In the genomic region with DNA sequence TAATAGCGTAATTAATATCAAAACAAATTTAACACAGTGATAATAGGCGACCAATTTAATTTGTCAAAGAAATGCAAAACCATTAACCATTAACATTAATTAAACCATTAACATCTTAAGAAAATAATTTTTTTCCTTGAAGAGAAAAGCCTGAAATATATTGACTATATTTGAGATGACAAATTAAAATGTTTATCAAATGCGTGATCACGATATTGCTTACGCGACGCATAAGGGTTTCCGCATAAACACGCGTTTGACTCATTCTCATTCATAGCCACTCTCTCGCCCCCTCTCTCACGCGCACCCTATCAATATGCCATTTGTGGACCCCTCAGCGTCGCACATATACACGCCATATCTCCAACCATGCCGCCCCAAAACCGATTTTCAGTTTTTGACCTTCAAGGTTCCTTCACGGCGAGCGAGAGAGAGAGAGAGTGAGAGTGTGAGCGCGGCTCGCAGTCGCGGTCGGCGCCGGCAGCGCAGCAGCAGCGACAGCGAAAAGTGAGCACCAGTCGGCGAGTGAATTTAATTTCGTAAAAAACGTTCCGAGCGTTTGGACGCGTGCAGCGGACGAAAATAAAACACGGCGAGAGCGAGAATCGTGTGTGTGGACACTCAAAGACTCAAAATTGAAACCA, we compare ENCODE assay signal across 5 fruit fly cellular contexts.
TF ChIP-seq lines count a peak whose summit lies in the region.

A gene (plus strand): TSS at position 317 of the 644 bp plus-strand sequence.

TF ChIP-seq in whole organism, adult, 20 proteins besides CTCF, POLR2A, EP300 and RAD21 (continued from another document):
- TF ChIP-seq toe (GFP tag; optimal IDR thresholded peaks at IDR 0.05; lab: Kevin White, UChicago), result peak; percentile 95
- TF ChIP-seq tj (GFP tag; optimal IDR thresholded peaks at IDR 0.05; lab: Kevin White, UChicago), result peak; percentile 97
- peak; percentile 95 for TF ChIP-seq pad (GFP tag; optimal IDR thresholded peaks at IDR 0.05; lab: Kevin White, UChicago)
- peak; percentile 88 for TF ChIP-seq Mnt (GFP tag; optimal IDR thresholded peaks at IDR 0.05; lab: Kevin White, UChicago)
- TF ChIP-seq bab1 (GFP tag; optimal IDR thresholded peaks at IDR 0.05; lab: Kevin White, UChicago), result peak; percentile 99
TF ChIP-seq in whole organism, adult: peak in this region for 19.

TF ChIP-seq in whole organism, embryonic, 481 proteins besides CTCF, POLR2A, EP300 and RAD21 (continued from another document and continues in another):
- peak; percentile 93 for TF ChIP-seq en (GFP tag; optimal IDR thresholded peaks at IDR 0.05; lab: Kevin White, UChicago)
- TF ChIP-seq CG2129 (GFP tag; IDR thresholded peaks at IDR 0.05; lab: Robert Waterston, UW; ENCODE audit: partially characterized antibody), result no peak
- peak; percentile 89 for TF ChIP-seq vfl (GFP tag; optimal IDR thresholded peaks at IDR 0.05; lab: Kevin White, UChicago)
- TF ChIP-seq dm (GFP tag; optimal IDR thresholded peaks at IDR 0.05; lab: Kevin White, UChicago), result peak; percentile 84
- peak; percentile 96 for TF ChIP-seq CG1233 (GFP tag; optimal IDR thresholded peaks at IDR 0.05; lab: Kevin White, UChicago)
- peak; percentile 96 for TF ChIP-seq dysf (GFP tag; IDR thresholded peaks at IDR 0.05; lab: Robert Waterston, UW)
- TF ChIP-seq cg (GFP tag; optimal IDR thresholded peaks at IDR 0.05; lab: Kevin White, UChicago), result peak; percentile 70
- peak; percentile 79 for TF ChIP-seq wek (GFP tag; optimal IDR thresholded peaks at IDR 0.05; lab: Kevin White, UChicago)
- TF ChIP-seq CG12071 (GFP tag; optimal IDR thresholded peaks at IDR 0.05; lab: Kevin White, UChicago), result peak; percentile 94
- TF ChIP-seq sim (GFP tag; IDR thresholded peaks at IDR 0.05; lab: Robert Waterston, UW), result peak; percentile 72
- peak; percentile 39 for TF ChIP-seq CG1832 (GFP tag; optimal IDR thresholded peaks at IDR 0.05; lab: Kevin White, UChicago)
- peak; percentile 93 for TF ChIP-seq abd-A (tag; optimal IDR thresholded peaks at IDR 0.05; lab: Kevin White, UChicago)
- peak; percentile 98 for TF ChIP-seq CG12299 (tag; optimal IDR thresholded peaks at IDR 0.05; lab: Kevin White, UChicago)
- peak; percentile 99 for TF ChIP-seq Fer1 (GFP tag; optimal IDR thresholded peaks at IDR 0.05; lab: Kevin White, UChicago)
- TF ChIP-seq Hmx (GFP tag; optimal IDR thresholded peaks at IDR 0.05; lab: Kevin White, UChicago), result peak; percentile 91
- TF ChIP-seq Hey (tag; optimal IDR thresholded peaks at IDR 0.05; lab: Kevin White, UChicago), result peak; percentile 93
- TF ChIP-seq CG34224 (GFP tag; IDR thresholded peaks at IDR 0.05; lab: Robert Waterston, UW; ENCODE audit: partially characterized antibody), result peak; percentile 60
- peak; percentile 88 for TF ChIP-seq Drgx (GFP tag; IDR thresholded peaks at IDR 0.05; lab: Robert Waterston, UW)
- TF ChIP-seq crc (GFP tag; optimal IDR thresholded peaks at IDR 0.05; lab: Kevin White, UChicago), result peak; percentile 93
- peak; percentile 92 for TF ChIP-seq CG5180 (GFP tag; optimal IDR thresholded peaks at IDR 0.05; lab: Kevin White, UChicago)
- peak; percentile 97 for TF ChIP-seq Fer3 (tag; optimal IDR thresholded peaks at IDR 0.05; lab: Kevin White, UChicago)
- peak; percentile 90 for TF ChIP-seq CG15514 (GFP tag; optimal IDR thresholded peaks at IDR 0.05; lab: Kevin White, UChicago)
- peak; percentile 47 for TF ChIP-seq sna (GFP tag; IDR thresholded peaks at IDR 0.05; lab: Robert Waterston, UW; ENCODE audit: partially characterized antibody)
- TF ChIP-seq hbn (GFP tag; IDR thresholded peaks at IDR 0.05; lab: Robert Waterston, UW; ENCODE audit: partially characterized antibody), result no peak
- TF ChIP-seq gsb-n (tag; optimal IDR thresholded peaks at IDR 0.05; lab: Kevin White, UChicago), result peak; percentile 95
- no peak for TF ChIP-seq nerfin-2 (GFP tag; IDR thresholded peaks at IDR 0.05; lab: Robert Waterston, UW; ENCODE audit: partially characterized antibody)
- peak; percentile 95 for TF ChIP-seq sqz (GFP tag; optimal IDR thresholded peaks at IDR 0.05; lab: Kevin White, UChicago)
- TF ChIP-seq Fer2 (tag; optimal IDR thresholded peaks at IDR 0.05; lab: Kevin White, UChicago), result peak; percentile 96

TF ChIP-seq in whole organism, prepupa, 60 proteins besides CTCF, POLR2A, EP300 and RAD21 (continued from another document and continues in another):
- TF ChIP-seq ss (GFP tag; optimal IDR thresholded peaks at IDR 0.05; lab: Kevin White, UChicago) (peak; percentile 99), CG8632 (GFP tag; optimal IDR thresholded peaks at IDR 0.05; lab: Kevin White, UChicago) (peak; percentile 96), Sox102F (GFP tag; optimal IDR thresholded peaks at IDR 0.05; lab: Kevin White, UChicago) (peak; percentile 96), CG7368 (GFP tag; optimal IDR thresholded peaks at IDR 0.05; lab: Kevin White, UChicago) (peak; percentile 85), CG4318 (GFP tag; optimal IDR thresholded peaks at IDR 0.05; lab: Kevin White, UChicago) (peak; percentile 89), CG10631 (GFP tag; optimal IDR thresholded peaks at IDR 0.05; lab: Kevin White, UChicago) (peak; percentile 94), CG3919 (GFP tag; optimal IDR thresholded peaks at IDR 0.05; lab: Kevin White, UChicago) (peak; percentile 96), CG11762 (GFP tag; optimal IDR thresholded peaks at IDR 0.05; lab: Kevin White, UChicago; ENCODE audit: insufficient read depth) (peak; percentile 95), Met (GFP tag; optimal IDR thresholded peaks at IDR 0.05; lab: Kevin White, UChicago) (peak; percentile 98), CG11294 (GFP tag; IDR thresholded peaks at IDR 0.05; lab: Robert Waterston, UW) (peak; percentile 78), lz (GFP tag; optimal IDR thresholded peaks at IDR 0.05; lab: Kevin White, UChicago) (peak; percentile 98), CG15336 (GFP tag; IDR thresholded peaks at IDR 0.05; lab: Robert Waterston, UW) (peak; percentile 96), Smox (GFP tag; optimal IDR thresholded peaks at IDR 0.05; lab: Kevin White, UChicago) (peak; percentile 96), Eip75B (GFP tag; optimal IDR thresholded peaks at IDR 0.05; lab: Kevin White, UChicago) (peak; percentile 98), achi (GFP tag; optimal IDR thresholded peaks at IDR 0.05; lab: Kevin White, UChicago) (peak; percentile 95), Eip93F (GFP tag; optimal IDR thresholded peaks at IDR 0.05; lab: Kevin White, UChicago) (peak; percentile 95), CG9139 (GFP tag; optimal IDR thresholded peaks at IDR 0.05; lab: Kevin White, UChicago) (peak; percentile 96), CG6792 (GFP tag; optimal IDR thresholded peaks at IDR 0.05; lab: Kevin White, UChicago) (peak; percentile 97), cyc (GFP tag; optimal IDR thresholded peaks at IDR 0.05; lab: Kevin White, UChicago) (peak; percentile 94), CG32006 (GFP tag; optimal IDR thresholded peaks at IDR 0.05; lab: Kevin White, UChicago) (peak; percentile 94), Sox14 (GFP tag; optimal IDR thresholded peaks at IDR 0.05; lab: Kevin White, UChicago) (peak; percentile 97), svp (GFP tag; lab: Kevin White, UChicago) (peak; percentile 99), topi (GFP tag; optimal IDR thresholded peaks at IDR 0.05; lab: Kevin White, UChicago) (peak; percentile 99), CG6808 (GFP tag; optimal IDR thresholded peaks at IDR 0.05; lab: Kevin White, UChicago) (peak; percentile 98), esn (GFP tag; optimal IDR thresholded peaks at IDR 0.05; lab: Kevin White, UChicago) (peak; percentile 98), spab (GFP tag; optimal IDR thresholded peaks at IDR 0.05; lab: Kevin White, UChicago) (peak; percentile 94), CG34406 (GFP tag; optimal IDR thresholded peaks at IDR 0.05; lab: Kevin White, UChicago) (peak; percentile 98), salr (GFP tag; optimal IDR thresholded peaks at IDR 0.05; lab: Kevin White, UChicago) (peak; percentile 94 to 95), OdsH (GFP tag; optimal IDR thresholded peaks at IDR 0.05; lab: Kevin White, UChicago) (peak; percentile 92), Hr4 (GFP tag; optimal IDR thresholded peaks at IDR 0.05; lab: Kevin White, UChicago) (peak; percentile 89)

TF ChIP-seq in whole organism, pupa, 21 proteins besides CTCF, POLR2A, EP300 and RAD21 (continued from another document):
- TF ChIP-seq CG15710 (tag; optimal IDR thresholded peaks at IDR 0.05; lab: Kevin White, UChicago) (peak; percentile 99), CG12605 (GFP tag; IDR thresholded peaks at IDR 0.05; lab: Robert Waterston, UW) (peak; percentile 78), D1 (tag; optimal IDR thresholded peaks at IDR 0.05; lab: Kevin White, UChicago) (peak; percentile 99), Pif1B (GFP tag; optimal IDR thresholded peaks at IDR 0.05; lab: Kevin White, UChicago) (peak; percentile 85)
TF ChIP-seq in whole organism, pupa: peak in this region for 21.

TF ChIP-seq in whole organism, wandering third instar larva, 38 proteins besides CTCF, POLR2A, EP300 and RAD21 (continued from another document):
- TF ChIP-seq psq (GFP tag; optimal IDR thresholded peaks at IDR 0.05; lab: Kevin White, UChicago), result peak; percentile 88
- peak; percentile 92 for TF ChIP-seq sv (GFP tag; optimal IDR thresholded peaks at IDR 0.05; lab: Kevin White, UChicago)
- TF ChIP-seq CrebA (GFP tag; optimal IDR thresholded peaks at IDR 0.05; lab: Kevin White, UChicago; ENCODE audit: borderline replicate concordance), result peak; percentile 84
- peak; percentile 87 to 88 for TF ChIP-seq dl (GFP tag; optimal IDR thresholded peaks at IDR 0.05; lab: Kevin White, UChicago; ENCODE audit: insufficient read depth in 1 of 2, partially characterized antibody in 2 of 2)
- peak; percentile 99 for TF ChIP-seq Sp1 (GFP tag; optimal IDR thresholded peaks at IDR 0.05; lab: Kevin White, UChicago)
- peak; percentile 85 for TF ChIP-seq tai (GFP tag; optimal IDR thresholded peaks at IDR 0.05; lab: Kevin White, UChicago)
- TF ChIP-seq Hnf4 (GFP tag; optimal IDR thresholded peaks at IDR 0.05; lab: Kevin White, UChicago), result peak; percentile 93
- no peak for TF ChIP-seq pan (optimal IDR thresholded peaks at IDR 0.05; lab: Kevin White, UChicago)
- TF ChIP-seq jim (GFP tag; optimal IDR thresholded peaks at IDR 0.05; lab: Kevin White, UChicago), result no peak
- TF ChIP-seq CG9705 (GFP tag; optimal IDR thresholded peaks at IDR 0.05; lab: Kevin White, UChicago), result peak; percentile 98
- TF ChIP-seq brk (GFP tag; optimal IDR thresholded peaks at IDR 0.05; lab: Kevin White, UChicago), result peak; percentile 94
- peak; percentile 98 for TF ChIP-seq h (GFP tag; optimal IDR thresholded peaks at IDR 0.05; lab: Kevin White, UChicago)
- TF ChIP-seq ey (GFP tag; optimal IDR thresholded peaks at IDR 0.05; lab: Kevin White, UChicago), result peak; percentile 96
- TF ChIP-seq foxo (GFP tag; optimal IDR thresholded peaks at IDR 0.05; lab: Kevin White, UChicago), result peak; percentile 76 to 97
- TF ChIP-seq usp (GFP tag; optimal IDR thresholded peaks at IDR 0.05; lab: Kevin White, UChicago), result no peak
- TF ChIP-seq Jra (GFP tag; optimal IDR thresholded peaks at IDR 0.05; lab: Kevin White, UChicago), result peak; percentile 96
- peak; percentile 55 for TF ChIP-seq Vsx2 (GFP tag; optimal IDR thresholded peaks at IDR 0.05; lab: Kevin White, UChicago; ENCODE audit: partially characterized antibody)
- peak; percentile 46 for TF ChIP-seq Hr83 (GFP tag; optimal IDR thresholded peaks at IDR 0.05; lab: Kevin White, UChicago; ENCODE audit: poor library complexity, severe bottlenecking)
- peak; percentile 93 for TF ChIP-seq woc (GFP tag; optimal IDR thresholded peaks at IDR 0.05; lab: Kevin White, UChicago)
